Worm (Caenorhabditis elegans) whole organism, mixed stage, embryonic: ENCODE data around the gene C42D8.9.
A peak's percentile ranks its signal among the peaks of the same experiment; 100 is the strongest.

ENCODE experiments used
- M03D4.4 ChIP-seq: sonication (generic microtip); optimal IDR thresholded peaks from 2 replicates; lab custom pipeline; 2017; ENCODE audit warnings: mild to moderate bottlenecking, missing genetic modification characterization, missing compliant biosample characterization
- bed-3 ChIP-seq: fragments of 200-800 bp; sonication (Bioruptor generic); optimal IDR thresholded peaks from 3 replicates; lab custom pipeline; 2018; ENCODE audit warnings: mild to moderate bottlenecking, missing genetic modification characterization, moderate library complexity, missing compliant biosample characterization
- blmp-1 ChIP-seq: fragments of 150-350 bp; optimal IDR thresholded peaks from 2 replicates; lab custom pipeline; 2014; ENCODE audit warnings: missing biosample characterization, missing genetic modification characterization
- ceh-39 ChIP-seq: fragments of 150-350 bp; optimal IDR thresholded peaks from 2 replicates; lab custom pipeline; 2014; ENCODE audit warnings: missing biosample characterization, missing genetic modification characterization
- ceh-43 ChIP-seq: fragments of 200-800 bp; sonication (Bioruptor generic); optimal IDR thresholded peaks from 2 replicates; lab custom pipeline; 2018; ENCODE audit warnings: mild to moderate bottlenecking, missing genetic modification characterization, moderate library complexity, missing compliant biosample characterization
- ceh-83 ChIP-seq: fragments of 200-800 bp; sonication (Bioruptor generic); optimal IDR thresholded peaks from 2 replicates; lab custom pipeline; 2018; ENCODE audit warnings: mild to moderate bottlenecking, missing genetic modification characterization, missing compliant biosample characterization
- ces-1 ChIP-seq: fragments of 150-350 bp; optimal IDR thresholded peaks from 2 replicates; lab custom pipeline; 2014; ENCODE audit warnings: missing biosample characterization, missing genetic modification reagents, missing genetic modification characterization
- cnd-1 ChIP-seq: fragments of 200-800 bp; sonication (Bioruptor generic); optimal IDR thresholded peaks from 2 replicates; lab custom pipeline; 2018; ENCODE audit warnings: mild to moderate bottlenecking, missing genetic modification characterization, missing compliant biosample characterization
- drap-1 ChIP-seq: fragments of 200-800 bp; sonication (Bioruptor generic); optimal IDR thresholded peaks from 3 replicates; lab custom pipeline; 2018; ENCODE audit warnings: mild to moderate bottlenecking, missing genetic modification characterization, missing compliant biosample characterization
- elt-3 ChIP-seq: fragments of 150-350 bp; optimal IDR thresholded peaks from 2 replicates; lab custom pipeline; 2014; ENCODE audit warnings: missing biosample characterization, missing genetic modification characterization
- flh-1 ChIP-seq: fragments of 200-800 bp; sonication (Bioruptor generic); optimal IDR thresholded peaks from 2 replicates; lab custom pipeline; 2018; ENCODE audit warnings: mild to moderate bottlenecking, missing genetic modification characterization, moderate library complexity, missing compliant biosample characterization
- ham-2 ChIP-seq: fragments of 200-800 bp; sonication (Bioruptor generic); optimal IDR thresholded peaks from 2 replicates; lab custom pipeline; 2018; ENCODE audit warnings: mild to moderate bottlenecking, missing genetic modification characterization, missing compliant biosample characterization
- lin-13 ChIP-seq: fragments of 150-350 bp; optimal IDR thresholded peaks from 2 replicates; lab custom pipeline; 2014; ENCODE audit warnings: missing biosample characterization, missing genetic modification characterization
- lin-32 ChIP-seq: fragments of 200-800 bp; sonication (Bioruptor generic); optimal IDR thresholded peaks from 2 replicates; lab custom pipeline; 2018; ENCODE audit warnings: mild to moderate bottlenecking, missing genetic modification characterization, missing compliant biosample characterization
- lsy-2 ChIP-seq: fragments of 150-350 bp; optimal IDR thresholded peaks from 2 replicates; lab custom pipeline; 2014; ENCODE audit warnings: missing biosample characterization, missing genetic modification characterization
- mab-5 ChIP-seq: fragments of 150-350 bp; optimal IDR thresholded peaks from 2 replicates; lab custom pipeline; 2014; ENCODE audit warnings: missing biosample characterization, missing genetic modification characterization
- mep-1 ChIP-seq: fragments of 150-350 bp; optimal IDR thresholded peaks from 2 replicates; lab custom pipeline; 2017; ENCODE audit warnings: missing biosample characterization, missing genetic modification reagents, missing genetic modification characterization, inconsistent platforms
- mls-2 ChIP-seq: sonication (generic microtip); optimal IDR thresholded peaks from 2 replicates; lab custom pipeline; 2016; ENCODE audit warnings: mild to moderate bottlenecking, missing genetic modification characterization, moderate library complexity, missing compliant biosample characterization
- nhr-12 ChIP-seq: fragments of 150-350 bp; optimal IDR thresholded peaks from 2 replicates; lab custom pipeline; 2014; ENCODE audit warnings: missing biosample characterization, missing genetic modification characterization
- nhr-2 ChIP-seq: fragments of 150-350 bp; optimal IDR thresholded peaks from 2 replicates; lab custom pipeline; 2014; ENCODE audit warnings: missing biosample characterization, missing genetic modification characterization
- nhr-237 ChIP-seq: fragments of 150-350 bp; optimal IDR thresholded peaks from 2 replicates; lab custom pipeline; 2014; ENCODE audit warnings: missing biosample characterization, missing genetic modification characterization
- nhr-28 ChIP-seq: fragments of 150-350 bp; optimal IDR thresholded peaks from 2 replicates; lab custom pipeline; 2014; ENCODE audit warnings: missing biosample characterization, missing genetic modification characterization
- nhr-76 ChIP-seq: sonication (generic microtip); optimal IDR thresholded peaks from 2 replicates; lab custom pipeline; 2017; ENCODE audit warnings: missing biosample characterization, missing genetic modification characterization
- pha-4 ChIP-seq: fragments of 150-350 bp; optimal IDR thresholded peaks from 2 replicates; lab custom pipeline; 2018; ENCODE audit warnings: missing biosample characterization, missing genetic modification reagents, missing genetic modification characterization
- sem-2 ChIP-seq: fragments of 200-800 bp; sonication (Bioruptor generic); optimal IDR thresholded peaks from 2 replicates; lab custom pipeline; 2018; ENCODE audit warnings: mild to moderate bottlenecking, missing genetic modification characterization, missing compliant biosample characterization
- tbx-8 ChIP-seq: fragments of 200-800 bp; sonication (Bioruptor generic); optimal IDR thresholded peaks from 2 replicates; lab custom pipeline; 2018; ENCODE audit warnings: mild to moderate bottlenecking, missing genetic modification characterization, moderate library complexity, missing compliant biosample characterization
- unc-62 ChIP-seq: fragments of 150-350 bp; optimal IDR thresholded peaks from 2 replicates; lab custom pipeline; 2014; ENCODE audit warnings: missing biosample characterization, missing genetic modification reagents, missing genetic modification characterization
- zip-8 ChIP-seq: fragments of 150-350 bp; optimal IDR thresholded peaks from 2 replicates; lab custom pipeline; 2014; ENCODE audit warnings: missing biosample characterization, missing genetic modification characterization
- ztf-11 ChIP-seq: fragments of 150-350 bp; optimal IDR thresholded peaks from 2 replicates; lab custom pipeline; 2014; ENCODE audit warnings: missing biosample characterization, missing genetic modification characterization

C42D8.9 gene

DNA sequence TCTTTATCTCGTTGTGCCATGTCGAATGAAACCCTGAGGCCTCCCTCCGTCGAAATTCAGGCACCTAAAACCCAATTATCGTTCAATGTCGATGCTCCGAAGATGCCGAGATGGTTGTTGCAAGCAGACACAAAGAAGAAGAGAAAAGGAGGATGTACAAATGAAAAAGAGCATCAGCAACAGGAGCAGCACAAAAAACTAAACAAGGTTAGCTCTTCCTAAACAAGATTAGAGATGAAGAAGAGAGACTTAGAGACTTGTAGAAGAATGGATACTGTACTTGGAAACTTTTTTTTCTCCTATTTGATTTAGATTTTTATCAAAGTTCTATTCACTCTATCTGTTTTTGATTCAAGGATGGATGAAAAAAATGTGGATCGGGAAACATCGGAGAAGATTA, 10.7 kb upstream of the C42D8.9 start:
- TF ChIP-seq ces-1 (GFP tag; lab: Kevin White, UChicago) (peak; percentile 95), nhr-2 (tag; lab: Kevin White, UChicago) (no peak), M03D4.4 (tag; lab: Kevin White, UChicago) (no peak)

DNA sequence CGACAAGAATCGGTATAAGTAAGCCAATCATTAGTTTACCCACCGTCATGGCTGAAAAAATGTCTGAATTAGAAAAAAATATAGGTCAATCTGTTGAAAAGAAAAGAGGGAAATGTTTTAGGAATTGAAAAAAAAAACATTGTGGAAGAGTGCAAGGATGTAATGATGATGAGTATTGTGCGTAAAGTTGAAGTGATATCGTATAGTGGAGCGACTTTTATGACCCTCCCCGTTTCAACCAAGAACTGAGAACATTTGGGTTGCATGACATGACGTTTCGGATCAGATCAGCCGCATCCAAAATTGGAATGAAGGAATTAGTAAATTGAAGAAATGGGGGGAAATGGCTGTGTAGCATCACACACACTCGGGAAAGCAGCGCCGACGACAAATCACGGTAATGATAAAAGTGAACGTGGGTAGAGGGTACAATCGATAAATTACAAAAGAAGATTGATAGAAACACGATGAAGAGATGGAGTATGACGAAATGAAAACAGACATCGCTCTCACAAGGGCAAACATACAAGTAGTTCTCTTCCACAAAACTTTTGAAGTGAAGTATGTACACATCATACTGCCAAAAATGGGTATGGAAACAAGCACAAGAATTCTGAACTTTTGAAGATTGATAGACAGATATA, 10.1 kb upstream of the C42D8.9 start, which contains the start of gene apl-1:
apl-1 (minus strand) TSS at position 51 of the 644 bp plus-strand sequence.
- TF ChIP-seq nhr-12 (tag; lab: Kevin White, UChicago) (no peak), ham-2 (GFP tag; lab: Kevin White, UChicago) (no peak), cnd-1 (tag; lab: Kevin White, UChicago) (no peak), flh-1 (GFP tag; lab: Kevin White, UChicago) (no peak), M03D4.4 (tag; lab: Kevin White, UChicago) (no peak), bed-3 (GFP tag; lab: Kevin White, UChicago) (no peak), ceh-43 (GFP tag; lab: Kevin White, UChicago) (no peak), lin-32 (GFP tag; lab: Kevin White, UChicago) (no peak), zip-8 (tag; lab: Kevin White, UChicago) (no peak)

- TF ChIP-seq mab-5 (no peak), zip-8 (tag; lab: Kevin White, UChicago) (no peak), pha-4 (tag; lab: Kevin White, UChicago) (no peak), unc-62 (GFP tag; lab: Kevin White, UChicago) (no peak), nhr-76 (no peak), elt-3 (tag; lab: Kevin White, UChicago) (no peak), nhr-28 (tag; lab: Kevin White, UChicago) (no peak), lin-13 (tag; lab: Kevin White, UChicago) (no peak), M03D4.4 (tag; lab: Kevin White, UChicago) (no peak), blmp-1 (no peak), sem-2 (no peak), flh-1 (GFP tag; lab: Kevin White, UChicago) (no peak), mls-2 (tag; lab: Kevin White, UChicago) (no peak), lin-32 (GFP tag; lab: Kevin White, UChicago) (no peak), bed-3 (GFP tag; lab: Kevin White, UChicago) (no peak)
These were observed 9.3 kb upstream of the C42D8.9 start for ce11 chrX:5116180-5116579.

DNA sequence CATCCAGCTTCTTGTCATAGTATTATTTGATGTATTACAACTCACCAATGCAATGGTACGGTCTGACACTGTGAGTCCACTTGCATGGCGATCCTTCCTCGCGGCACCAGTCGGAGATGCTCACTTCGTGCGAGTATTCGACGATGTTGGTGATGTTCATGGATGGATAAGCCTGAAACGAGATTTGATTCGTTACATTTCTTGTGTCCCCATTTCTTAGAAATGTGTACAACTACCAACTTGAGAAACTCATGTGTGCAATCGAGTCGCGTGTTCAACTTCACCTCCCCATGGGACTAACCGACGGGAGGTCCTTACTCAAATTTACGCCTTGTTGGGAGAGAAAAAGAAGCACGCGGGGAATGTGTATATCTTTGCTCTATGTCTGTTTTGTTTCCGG, 8.7 kb upstream of the C42D8.9 start:
- no peak for TF ChIP-seq blmp-1
- TF ChIP-seq ceh-83 (GFP tag; lab: Kevin White, UChicago) = no peak
- no peak for TF ChIP-seq ztf-11
- no peak for TF ChIP-seq ceh-39 (tag; lab: Kevin White, UChicago)
- no peak for TF ChIP-seq M03D4.4 (tag; lab: Kevin White, UChicago)
- TF ChIP-seq zip-8 (tag; lab: Kevin White, UChicago) = no peak
- TF ChIP-seq tbx-8 (GFP tag; lab: Kevin White, UChicago) = no peak
- no peak for TF ChIP-seq sem-2

DNA sequence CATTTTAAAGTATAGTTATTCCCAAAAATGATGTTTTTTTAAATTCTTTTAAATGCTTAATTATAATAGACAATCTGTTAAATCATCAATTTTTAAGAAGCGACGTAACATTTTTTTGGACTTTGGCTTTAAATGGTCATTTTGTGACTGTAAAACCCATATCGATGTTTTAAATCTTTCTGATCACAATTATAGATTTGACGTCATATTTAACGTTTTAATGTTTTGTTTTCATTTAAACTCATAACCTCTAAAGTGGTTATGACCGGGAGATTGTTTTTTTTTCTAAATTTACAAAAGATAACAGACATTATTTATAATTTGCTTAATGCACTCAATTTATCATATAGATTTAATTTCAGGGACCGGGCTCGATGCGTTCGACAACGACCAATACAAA, 5.1 kb upstream of the C42D8.9 start:
- TF ChIP-seq sem-2 (no peak), mab-5 (no peak), mls-2 (tag; lab: Kevin White, UChicago) (no peak), nhr-12 (tag; lab: Kevin White, UChicago) (no peak), nhr-28 (tag; lab: Kevin White, UChicago) (no peak), ceh-39 (tag; lab: Kevin White, UChicago) (no peak), cnd-1 (tag; lab: Kevin White, UChicago) (no peak), ces-1 (GFP tag; lab: Kevin White, UChicago) (no peak), flh-1 (GFP tag; lab: Kevin White, UChicago) (no peak), lin-32 (GFP tag; lab: Kevin White, UChicago) (no peak), lsy-2 (tag; lab: Kevin White, UChicago) (no peak), M03D4.4 (tag; lab: Kevin White, UChicago) (no peak), unc-62 (GFP tag; lab: Kevin White, UChicago) (no peak), nhr-76 (no peak), ceh-83 (GFP tag; lab: Kevin White, UChicago) (no peak), drap-1 (GFP tag; lab: Kevin White, UChicago) (no peak), blmp-1 (no peak), ceh-43 (GFP tag; lab: Kevin White, UChicago) (no peak)

- no peak for TF ChIP-seq lin-13 (tag; lab: Kevin White, UChicago)
- TF ChIP-seq drap-1 (GFP tag; lab: Kevin White, UChicago) = no peak
- no peak for TF ChIP-seq tbx-8 (GFP tag; lab: Kevin White, UChicago)
- TF ChIP-seq nhr-237 (tag; lab: Kevin White, UChicago) = no peak
- no peak for TF ChIP-seq mep-1 (tag; lab: Kevin White, UChicago)
- no peak for TF ChIP-seq mab-5
- no peak for TF ChIP-seq unc-62 (GFP tag; lab: Kevin White, UChicago)
- TF ChIP-seq zip-8 (tag; lab: Kevin White, UChicago) = no peak
- no peak for TF ChIP-seq nhr-2 (tag; lab: Kevin White, UChicago)
- TF ChIP-seq nhr-76 = no peak
- no peak for TF ChIP-seq M03D4.4 (tag; lab: Kevin White, UChicago)
- no peak for TF ChIP-seq sem-2
These were observed 2.3 kb upstream of the C42D8.9 start, which contains the start of gene C42D8.1 for ce11 chrX:5109130-5109529. C42D8.1 (plus strand) TSS chrX:5109506.
